Worm (Caenorhabditis elegans): ENCODE data around the gene F10C2.5.

- TF ChIP-seq pha-4 (GFP tag; IDR thresholded peaks at IDR 0.05) (no peak), pha-4 (tag; optimal IDR thresholded peaks at IDR 0.05) (no peak), snpc-4 (tag; optimal IDR thresholded peaks at IDR 0.05) (no peak), ces-1 (GFP tag; optimal IDR thresholded peaks at IDR 0.05) (no peak), ceh-82 (tag; optimal IDR thresholded peaks at IDR 0.05) (no peak)
Observed at ce11 chrV:12020940-12021339, 24.3 kb upstream of the F10C2.5 start.
